Worm (Caenorhabditis elegans): Measurements from ENCODE around the gene F34D10.4.

- no peak for TF ChIP-seq nhr-20 (tag; optimal IDR thresholded peaks at IDR 0.05)
- TF ChIP-seq nhr-90 (tag; optimal IDR thresholded peaks at IDR 0.05; ENCODE audit: poor library complexity), result no peak
- TF ChIP-seq jun-1 (tag; optimal IDR thresholded peaks at IDR 0.05), result no peak
- no peak for TF ChIP-seq lsy-2 (tag; optimal IDR thresholded peaks at IDR 0.05)
- TF ChIP-seq sptf-1 (tag; optimal IDR thresholded peaks at IDR 0.05), result no peak
- TF ChIP-seq unc-130 (tag; optimal IDR thresholded peaks at IDR 0.05), result no peak
- TF ChIP-seq lin-39 (tag; optimal IDR thresholded peaks at IDR 0.05), result no peak
- TF ChIP-seq ztf-4 (tag; optimal IDR thresholded peaks at IDR 0.05), result no peak
- no peak for TF ChIP-seq zag-1 (tag; optimal IDR thresholded peaks at IDR 0.05)
- TF ChIP-seq ztf-11 (tag; optimal IDR thresholded peaks at IDR 0.05), result no peak
- TF ChIP-seq tbx-2 (tag; optimal IDR thresholded peaks at IDR 0.05), result no peak
Observed at ce11 chrIII:3737742-3738141, 1.3 kb downstream of the F34D10.4 start.

All from whole organism, L1 larva.